In the genomic region with DNA sequence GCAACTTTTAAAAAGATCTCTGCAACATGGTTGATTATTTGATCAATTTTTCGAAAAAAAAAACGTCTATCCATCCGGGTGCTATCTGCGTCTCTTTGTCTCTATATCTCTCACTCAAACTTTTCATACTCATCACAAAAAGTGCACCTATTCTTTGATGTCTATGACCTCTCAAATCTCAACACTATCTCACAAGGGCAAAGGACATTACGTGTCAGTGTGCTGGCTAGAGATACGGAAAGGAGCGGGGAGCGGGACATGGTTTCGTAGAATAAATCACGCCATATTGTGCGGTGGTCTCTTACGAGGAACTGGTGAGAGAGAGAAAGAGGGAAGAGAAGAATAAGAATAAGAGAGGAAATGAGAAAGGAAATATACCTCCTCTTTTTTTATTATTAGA, we compare ENCODE assay signal across 5 worm cellular contexts.
TF ChIP-seq lines count a peak whose summit lies in the region.

No protein-coding gene starts in this region.

TF ChIP-seq in whole organism, L1 larva, 84 proteins besides CTCF, POLR2A, EP300 and RAD21 (continues in another document):
- no peak for TF ChIP-seq alr-1 (tag; optimal IDR thresholded peaks at IDR 0.05; lab: Kevin White, UChicago; ENCODE audit: borderline replicate concordance)
- no peak for TF ChIP-seq hlh-17 (GFP tag; optimal IDR thresholded peaks at IDR 0.05; lab: Kevin White, UChicago; ENCODE audit: borderline replicate concordance)
- TF ChIP-seq efl-3 (GFP tag; optimal IDR thresholded peaks at IDR 0.05; lab: Kevin White, UChicago), result no peak
- TF ChIP-seq fkh-10 (GFP tag; optimal IDR thresholded peaks at IDR 0.05; lab: Kevin White, UChicago), result peak; percentile 18
- peak; percentile 43 to 58 for TF ChIP-seq lin-35 (GFP tag; optimal IDR thresholded peaks at IDR 0.05; lab: Kevin White, UChicago)
- no peak for TF ChIP-seq skn-1 (tag; optimal IDR thresholded peaks at IDR 0.05; lab: Kevin White, UChicago)
- TF ChIP-seq nhr-90 (tag; optimal IDR thresholded peaks at IDR 0.05; lab: Kevin White, UChicago; ENCODE audit: poor library complexity), result peak; percentile 81
- no peak for TF ChIP-seq ama-1 (optimal IDR thresholded peaks at IDR 0.05; lab: Kevin White, UChicago)
- peak; percentile 72 for TF ChIP-seq ztf-4 (tag; optimal IDR thresholded peaks at IDR 0.05; lab: Kevin White, UChicago)
- peak; percentile 87 for TF ChIP-seq snu-23 (GFP tag; optimal IDR thresholded peaks at IDR 0.05; lab: Kevin White, UChicago)
- no peak for TF ChIP-seq lir-3 (tag; optimal IDR thresholded peaks at IDR 0.05; lab: Kevin White, UChicago; ENCODE audit: poor library complexity)
- no peak for TF ChIP-seq C34B4.2 (tag; optimal IDR thresholded peaks at IDR 0.05; lab: Kevin White, UChicago)
- TF ChIP-seq nhr-28 (tag; optimal IDR thresholded peaks at IDR 0.05; lab: Kevin White, UChicago), result no peak
- no peak for TF ChIP-seq unc-30 (tag; optimal IDR thresholded peaks at IDR 0.05; lab: Kevin White, UChicago)
- no peak for TF ChIP-seq unc-130 (tag; optimal IDR thresholded peaks at IDR 0.05; lab: Kevin White, UChicago)
- TF ChIP-seq rnt-1 (tag; optimal IDR thresholded peaks at IDR 0.05; lab: Kevin White, UChicago), result peak; percentile 84
- peak; percentile 46 for TF ChIP-seq snpc-4 (tag; optimal IDR thresholded peaks at IDR 0.05; lab: Kevin White, UChicago)

TF ChIP-seq in whole organism, L2 larva, 48 proteins besides CTCF, POLR2A, EP300 and RAD21 (continues in another document):
- TF ChIP-seq nhr-21 (tag; optimal IDR thresholded peaks at IDR 0.05; lab: Kevin White, UChicago) (peak; percentile 88), ceh-16 (tag; optimal IDR thresholded peaks at IDR 0.05; lab: Kevin White, UChicago) (no peak), F13H6.1 (tag; optimal IDR thresholded peaks at IDR 0.05; lab: Kevin White, UChicago) (peak; percentile 88), R02D3.7 (tag; optimal IDR thresholded peaks at IDR 0.05; lab: Kevin White, UChicago) (no peak), nhr-77 (tag; optimal IDR thresholded peaks at IDR 0.05; lab: Kevin White, UChicago) (peak; percentile 42), ceh-82 (tag; optimal IDR thresholded peaks at IDR 0.05; lab: Kevin White, UChicago) (no peak), nhr-25 (tag; optimal IDR thresholded peaks at IDR 0.05; lab: Kevin White, UChicago) (peak; percentile 53), C34F6.9 (tag; optimal IDR thresholded peaks at IDR 0.05; lab: Kevin White, UChicago) (peak; percentile 87), ztf-4 (tag; optimal IDR thresholded peaks at IDR 0.05; lab: Kevin White, UChicago) (peak; percentile 48), nhr-23 (tag; optimal IDR thresholded peaks at IDR 0.05; lab: Kevin White, UChicago) (no peak), lsy-2 (tag; optimal IDR thresholded peaks at IDR 0.05; lab: Kevin White, UChicago) (peak in 1 of 2 experiments; percentile 82), unc-62 (GFP tag; optimal IDR thresholded peaks at IDR 0.05; lab: Kevin White, UChicago) (peak; percentile 29), sma-3 (GFP tag; optimal IDR thresholded peaks at IDR 0.05; lab: Kevin White, UChicago) (peak; percentile 93), sma-9 (GFP tag; optimal IDR thresholded peaks at IDR 0.05; lab: Kevin White, UChicago) (peak; percentile 92), sma-9 (tag; optimal IDR thresholded peaks at IDR 0.05; lab: Kevin White, UChicago) (no peak), gmeb-1 (tag; optimal IDR thresholded peaks at IDR 0.05; lab: Kevin White, UChicago) (peak; percentile 73), sem-4 (tag; optimal IDR thresholded peaks at IDR 0.05; lab: Kevin White, UChicago) (peak; percentile 45), crh-2 (tag; optimal IDR thresholded peaks at IDR 0.05; lab: Kevin White, UChicago) (peak; percentile 98)

TF ChIP-seq in whole organism, L3 larva, 47 proteins besides CTCF, POLR2A, EP300 and RAD21 (continues in another document):
- peak; percentile 57 for TF ChIP-seq jun-1 (tag; optimal IDR thresholded peaks at IDR 0.05; lab: Kevin White, UChicago)
- TF ChIP-seq ztf-4 (tag; optimal IDR thresholded peaks at IDR 0.05; lab: Kevin White, UChicago), result no peak
- no peak for TF ChIP-seq elt-3 (tag; optimal IDR thresholded peaks at IDR 0.05; lab: Kevin White, UChicago)
- TF ChIP-seq nfya-1 (tag; optimal IDR thresholded peaks at IDR 0.05; lab: Kevin White, UChicago; ENCODE audit: insufficient read depth), result peak; percentile 81
- peak; percentile 40 for TF ChIP-seq R02D3.7 (tag; optimal IDR thresholded peaks at IDR 0.05; lab: Kevin White, UChicago)
- no peak for TF ChIP-seq elt-1 (tag; optimal IDR thresholded peaks at IDR 0.05; lab: Kevin White, UChicago)
- TF ChIP-seq mml-1 (tag; optimal IDR thresholded peaks at IDR 0.05; lab: Kevin White, UChicago), result no peak
- TF ChIP-seq ama-1 (optimal IDR thresholded peaks at IDR 0.05; lab: Kevin White, UChicago), result no peak
- peak; percentile 34 for TF ChIP-seq nhr-76 (tag; optimal IDR thresholded peaks at IDR 0.05; lab: Kevin White, UChicago)
- peak; percentile 8 for TF ChIP-seq egl-5 (tag; optimal IDR thresholded peaks at IDR 0.05; lab: Kevin White, UChicago)
- peak; percentile 17 for TF ChIP-seq egl-27 (tag; optimal IDR thresholded peaks at IDR 0.05; lab: Kevin White, UChicago)
- TF ChIP-seq nhr-43 (tag; optimal IDR thresholded peaks at IDR 0.05; lab: Kevin White, UChicago; ENCODE audit: poor library complexity, severe bottlenecking), result peak; percentile 42
- TF ChIP-seq fos-1 (tag; optimal IDR thresholded peaks at IDR 0.05; lab: Kevin White, UChicago), result peak; percentile 46
- TF ChIP-seq daf-12 (tag; optimal IDR thresholded peaks at IDR 0.05; lab: Kevin White, UChicago), result no peak
- TF ChIP-seq lsy-12 (tag; optimal IDR thresholded peaks at IDR 0.05; lab: Kevin White, UChicago), result peak; percentile 46
- TF ChIP-seq nhr-23 (tag; optimal IDR thresholded peaks at IDR 0.05; lab: Kevin White, UChicago), result peak; percentile 95
- no peak for TF ChIP-seq snpc-4 (tag; optimal IDR thresholded peaks at IDR 0.05; lab: Kevin White, UChicago)
- peak; percentile 95 for TF ChIP-seq pqm-1 (tag; optimal IDR thresholded peaks at IDR 0.05; lab: Kevin White, UChicago)
- no peak for TF ChIP-seq ztf-11 (tag; optimal IDR thresholded peaks at IDR 0.05; lab: Kevin White, UChicago)

TF ChIP-seq in whole organism, L4 larva, 104 proteins besides CTCF, POLR2A, EP300 and RAD21 (continues in another document):
- no peak for TF ChIP-seq arid-1 (GFP tag; conservative IDR thresholded peaks at IDR 0.05; lab: Robert Waterston, UW)
- TF ChIP-seq tra-1 (GFP tag; IDR thresholded peaks at IDR 0.05; lab: Robert Waterston, UW), result peak; percentile 77
- peak; percentile 52 for TF ChIP-seq jun-1 (tag; optimal IDR thresholded peaks at IDR 0.05; lab: Kevin White, UChicago)
- no peak for TF ChIP-seq duxl-1 (tag; optimal IDR thresholded peaks at IDR 0.05; lab: Kevin White, UChicago; ENCODE audit: poor library complexity)
- TF ChIP-seq nhr-237 (tag; optimal IDR thresholded peaks at IDR 0.05; lab: Kevin White, UChicago), result no peak
- TF ChIP-seq hif-1 (tag; optimal IDR thresholded peaks at IDR 0.05; lab: Kevin White, UChicago), result peak in 1 of 2 experiments; percentile 62
- TF ChIP-seq php-3 (GFP tag; IDR thresholded peaks at IDR 0.05; lab: Robert Waterston, UW), result peak; percentile 47; the same call in 1 of the 2 replicates
- no peak for TF ChIP-seq unc-39 (tag; optimal IDR thresholded peaks at IDR 0.05; lab: Kevin White, UChicago)
- TF ChIP-seq fkh-10 (GFP tag; optimal IDR thresholded peaks at IDR 0.05; lab: Kevin White, UChicago), result peak; percentile 7
- no peak for TF ChIP-seq aly-2 (tag; optimal IDR thresholded peaks at IDR 0.05; lab: Kevin White, UChicago)
- TF ChIP-seq lin-15B (tag; optimal IDR thresholded peaks at IDR 0.05; lab: Kevin White, UChicago), result no peak
- no peak for TF ChIP-seq unc-130 (GFP tag; optimal IDR thresholded peaks at IDR 0.05; lab: Kevin White, UChicago)
- no peak for TF ChIP-seq ztf-11 (tag; optimal IDR thresholded peaks at IDR 0.05; lab: Kevin White, UChicago)
- TF ChIP-seq nhr-111 (GFP tag; optimal IDR thresholded peaks at IDR 0.05; lab: Kevin White, UChicago), result no peak
- TF ChIP-seq mdt-29 (GFP tag; IDR thresholded peaks at IDR 0.05; lab: Robert Waterston, UW), result peak; percentile 91
- TF ChIP-seq snpc-4 (tag; optimal IDR thresholded peaks at IDR 0.05; lab: Kevin White, UChicago), result no peak
- peak; percentile 58 for TF ChIP-seq nhr-25 (tag; optimal IDR thresholded peaks at IDR 0.05; lab: Kevin White, UChicago; ENCODE audit: borderline replicate concordance, insufficient read depth)
- TF ChIP-seq lsy-2 (tag; optimal IDR thresholded peaks at IDR 0.05; lab: Kevin White, UChicago), result peak; percentile 64 to 84
- 0 out of 2 replicates have a peak, but pooled peaks have one; percentile 54 for TF ChIP-seq zfp-3 (GFP tag; conservative IDR thresholded peaks at IDR 0.05; lab: Robert Waterston, UW)

TF ChIP-seq in whole organism, young adult, 124 proteins besides CTCF, POLR2A, EP300 and RAD21 (continues in another document):
- TF ChIP-seq hsf-1 (GFP tag; IDR thresholded peaks at IDR 0.05; lab: Robert Waterston, UW) (no peak), cebp-2 (GFP tag; IDR thresholded peaks at IDR 0.05; lab: Robert Waterston, UW) (no peak), ceh-40 (GFP tag; IDR thresholded peaks at IDR 0.05; lab: Robert Waterston, UW) (no peak), sea-2 (GFP tag; IDR thresholded peaks at IDR 0.05; lab: Robert Waterston, UW) (no peak), Y95B8A.8 (GFP tag; IDR thresholded peaks at IDR 0.05; lab: Robert Waterston, UW) (no peak), mel-28 (tag; optimal IDR thresholded peaks at IDR 0.05; lab: Kevin White, UChicago; ENCODE audit: borderline replicate concordance) (no peak), egl-44 (GFP tag; IDR thresholded peaks at IDR 0.05; lab: Robert Waterston, UW) (0 out of 2 replicates have a peak, but pooled peaks have one; percentile 47), dpl-1 (GFP tag; optimal IDR thresholded peaks at IDR 0.05; lab: Kevin White, UChicago) (no peak), unc-62 (GFP tag; optimal IDR thresholded peaks at IDR 0.05; lab: Kevin White, UChicago) (no peak), ztf-3 (GFP tag; optimal IDR thresholded peaks at IDR 0.05; lab: Kevin White, UChicago) (no peak), F23B12.7 (tag; optimal IDR thresholded peaks at IDR 0.05; lab: Kevin White, UChicago; ENCODE audit: insufficient read depth) (no peak), hlh-12 (tag; optimal IDR thresholded peaks at IDR 0.05; lab: Kevin White, UChicago) (no peak), hmg-1.2 (GFP tag; IDR thresholded peaks at IDR 0.05; lab: Robert Waterston, UW) (peak; percentile 81), ztf-28 (GFP tag; IDR thresholded peaks at IDR 0.05; lab: Robert Waterston, UW) (no peak), nfya-2 (GFP tag; IDR thresholded peaks at IDR 0.05; lab: Robert Waterston, UW) (no peak), nhr-80 (tag; optimal IDR thresholded peaks at IDR 0.05; lab: Kevin White, UChicago) (peak; percentile 92), attf-5 (GFP tag; optimal IDR thresholded peaks at IDR 0.05; lab: Kevin White, UChicago) (peak; percentile 77), lsy-27 (tag; optimal IDR thresholded peaks at IDR 0.05; lab: Kevin White, UChicago; ENCODE audit: borderline replicate concordance, insufficient read depth) (no peak), F39B2.1 (GFP tag; IDR thresholded peaks at IDR 0.05; lab: Robert Waterston, UW) (no peak), ztf-25 (GFP tag; IDR thresholded peaks at IDR 0.05; lab: Robert Waterston, UW) (no peak), madf-3 (GFP tag; IDR thresholded peaks at IDR 0.05; lab: Robert Waterston, UW) (no peak), F49E8.2 (tag; optimal IDR thresholded peaks at IDR 0.05; lab: Kevin White, UChicago; ENCODE audit: insufficient read depth) (no peak)
